Fruit fly (Drosophila melanogaster): ENCODE data around the gene Scgdelta.
A peak's percentile ranks its signal among the peaks of the same experiment; 100 is the strongest.

The Scgdelta gene

DNA sequence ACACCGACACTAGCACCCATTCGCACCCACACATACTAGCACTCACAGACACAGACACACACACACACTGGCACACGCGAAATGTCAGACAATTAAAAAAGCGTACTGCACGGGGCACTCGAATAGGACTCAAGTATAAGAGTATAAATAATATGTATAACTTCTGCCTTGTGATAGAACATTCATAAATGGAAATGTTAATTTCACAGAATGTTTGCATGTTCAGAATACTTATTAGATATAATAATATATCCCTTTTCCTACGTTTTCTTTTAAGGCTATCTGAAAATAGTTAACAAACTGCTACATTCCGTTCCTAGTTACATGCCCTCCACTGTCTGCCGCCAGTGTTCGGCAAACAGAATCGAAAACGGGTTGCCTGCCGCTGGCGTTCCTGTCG lies 47.9 kb downstream of the Scgdelta start (continued):
- TF ChIP-seq CG3281 (GFP tag; optimal IDR thresholded peaks at IDR 0.05) (no peak), D (optimal IDR thresholded peaks at IDR 0.05) (no peak), D (GFP tag; optimal IDR thresholded peaks at IDR 0.05) (no peak), CG11398 (GFP tag; optimal IDR thresholded peaks at IDR 0.05) (no peak), Drgx (GFP tag; IDR thresholded peaks at IDR 0.05) (no peak), knrl (GFP tag; IDR thresholded peaks at IDR 0.05; ENCODE audit: partially characterized antibody) (no peak), nmo (GFP tag; optimal IDR thresholded peaks at IDR 0.05) (no peak), ci (GFP tag; IDR thresholded peaks at IDR 0.05) (no peak), Meics (GFP tag; optimal IDR thresholded peaks at IDR 0.05) (peak; percentile 21), Myb (GFP tag; optimal IDR thresholded peaks at IDR 0.05) (no peak), fd96Cb (tag; optimal IDR thresholded peaks at IDR 0.05) (no peak), Pdp1 (GFP tag; optimal IDR thresholded peaks at IDR 0.05) (no peak), CG33213 (GFP tag; optimal IDR thresholded peaks at IDR 0.05) (no peak), CG17186 (GFP tag; optimal IDR thresholded peaks at IDR 0.05) (no peak), CG8290 (GFP tag; optimal IDR thresholded peaks at IDR 0.05) (no peak), CG8290 (tag; optimal IDR thresholded peaks at IDR 0.05) (no peak), CG18599 (GFP tag; optimal IDR thresholded peaks at IDR 0.05) (peak; percentile 73), CG1603 (tag; optimal IDR thresholded peaks at IDR 0.05) (no peak), Side (GFP tag; optimal IDR thresholded peaks at IDR 0.05) (no peak), CrebB (tag; optimal IDR thresholded peaks at IDR 0.05) (no peak), odd (GFP tag; optimal IDR thresholded peaks at IDR 0.05) (no peak), CG9817 (tag; optimal IDR thresholded peaks at IDR 0.05) (no peak), mirr (GFP tag; optimal IDR thresholded peaks at IDR 0.05) (no peak), dati (GFP tag; IDR thresholded peaks at IDR 0.05) (no peak), CG16779 (GFP tag; IDR thresholded peaks at IDR 0.05) (no peak), usp (GFP tag; optimal IDR thresholded peaks at IDR 0.05) (no peak), Hr51 (GFP tag; optimal IDR thresholded peaks at IDR 0.05) (peak in 1 of 2 experiments; percentile 16), Atf-2 (GFP tag; optimal IDR thresholded peaks at IDR 0.05) (no peak), CG12744 (GFP tag; optimal IDR thresholded peaks at IDR 0.05) (no peak), br (optimal IDR thresholded peaks at IDR 0.05) (no peak), bsh (GFP tag; optimal IDR thresholded peaks at IDR 0.05) (no peak), Atf3 (GFP tag; optimal IDR thresholded peaks at IDR 0.05) (no peak)

DNA sequence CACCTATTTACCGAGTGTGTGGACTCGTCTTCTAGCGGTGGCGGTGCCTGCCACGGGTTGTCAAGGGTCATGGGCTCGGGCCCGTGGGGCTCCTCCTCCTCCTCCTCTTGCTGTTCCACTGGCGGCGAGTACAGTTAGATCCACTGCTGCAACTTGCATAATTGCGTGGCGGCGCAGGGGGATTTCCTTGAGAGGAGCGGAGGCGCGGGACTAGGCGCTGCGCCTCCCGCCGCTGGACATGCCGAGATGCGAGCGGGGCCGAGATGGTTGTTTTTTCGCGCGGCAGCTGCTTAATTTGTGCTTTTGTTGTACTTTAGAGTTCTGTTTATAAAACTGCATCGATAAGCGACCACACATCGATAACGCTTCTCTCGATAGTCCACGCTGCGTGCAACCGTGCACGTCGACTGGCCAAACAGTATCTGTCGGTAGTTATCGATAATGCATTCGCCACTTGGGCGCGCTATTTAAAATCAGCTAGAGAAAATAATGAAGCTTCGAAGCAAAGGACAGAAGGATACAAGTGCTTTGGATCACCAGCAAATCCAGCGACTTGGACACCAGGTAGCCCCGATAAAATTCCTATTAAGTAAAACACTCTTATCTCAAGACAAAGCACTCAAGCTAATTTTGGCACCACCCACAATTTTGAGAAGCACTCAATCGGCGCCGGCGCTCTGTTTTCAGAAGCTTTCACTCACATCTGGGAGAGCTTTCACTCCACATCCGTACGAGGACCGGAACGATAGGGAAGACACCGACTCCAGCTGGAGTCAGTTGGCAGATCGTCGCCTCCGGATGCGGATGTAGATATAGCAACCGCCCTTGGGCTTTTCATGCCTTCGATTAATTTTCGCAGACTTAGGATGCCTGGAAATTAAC lies 58.1 kb downstream of the Scgdelta start, which contains the start of gene a6:
Gene a6, minus strand, starts transcription at position 361 of the 882 bp plus-strand sequence.
- TF ChIP-seq tx (GFP tag; optimal IDR thresholded peaks at IDR 0.05) = no peak
- peak; percentile 81 for TF ChIP-seq Deaf1 (tag; optimal IDR thresholded peaks at IDR 0.05)
- TF ChIP-seq CG42726 (GFP tag; IDR thresholded peaks at IDR 0.05; ENCODE audit: partially characterized antibody) = peak; percentile 78
- peak; percentile 51 for TF ChIP-seq trem (tag; optimal IDR thresholded peaks at IDR 0.05)
- TF ChIP-seq bbx (GFP tag; IDR thresholded peaks at IDR 0.05; ENCODE audit: partially characterized antibody) = peak; percentile 93
- TF ChIP-seq CG6791 (GFP tag; IDR thresholded peaks at IDR 0.05; ENCODE audit: partially characterized antibody) = peak; percentile 96
- no peak for TF ChIP-seq Adf1 (GFP tag; IDR thresholded peaks at IDR 0.05)
- peak; percentile 16 for TF ChIP-seq CG17829 (tag; optimal IDR thresholded peaks at IDR 0.05)
- no peak for TF ChIP-seq CG9215 (GFP tag; IDR thresholded peaks at IDR 0.05)
- TF ChIP-seq ranshi (GFP tag; IDR thresholded peaks at IDR 0.05) = no peak
- no peak for TF ChIP-seq Kr (GFP tag; optimal IDR thresholded peaks at IDR 0.05)
- TF ChIP-seq chinmo (GFP tag; IDR thresholded peaks at IDR 0.05; ENCODE audit: partially characterized antibody) = peak; percentile 98
- TF ChIP-seq Bgb (GFP tag; IDR thresholded peaks at IDR 0.05; ENCODE audit: partially characterized antibody) = peak; percentile 93
- TF ChIP-seq NfI (GFP tag; optimal IDR thresholded peaks at IDR 0.05) = no peak
- peak; percentile 71 for TF ChIP-seq MESR4 (GFP tag; optimal IDR thresholded peaks at IDR 0.05)
- no peak for TF ChIP-seq cato (GFP tag; optimal IDR thresholded peaks at IDR 0.05; ENCODE audit: borderline replicate concordance)
- TF ChIP-seq CG7987 (GFP tag; optimal IDR thresholded peaks at IDR 0.05) = peak; percentile 8
- peak; percentile 82 for TF ChIP-seq knrl (GFP tag; IDR thresholded peaks at IDR 0.05; ENCODE audit: partially characterized antibody)
- peak; percentile 83 for TF ChIP-seq Sry-δ (GFP tag; optimal IDR thresholded peaks at IDR 0.05)

Measured in whole organism, embryonic.